Worm (Caenorhabditis elegans) whole organism, L1 larva: Measurements from ENCODE around the gene Y32H12A.6.

ENCODE experiments used
- Y116A8C.19 ChIP-seq: sonication (generic microtip); optimal IDR thresholded peaks from 2 replicates; lab custom pipeline; 2016; ENCODE audit warnings: missing compliant biosample characterization, missing genetic modification characterization, borderline replicate concordance
- aha-1 ChIP-seq: fragments of 150-350 bp; optimal IDR thresholded peaks from 2 replicates; lab custom pipeline; 2014; ENCODE audit warnings: missing biosample characterization, missing genetic modification characterization
- blmp-1 ChIP-seq: fragments of 150-350 bp; optimal IDR thresholded peaks from 2 replicates; lab custom pipeline; 2014; ENCODE audit warnings: missing biosample characterization, missing genetic modification characterization
- ceh-63 ChIP-seq: fragments of 200-800 bp; sonication (Bioruptor generic); optimal IDR thresholded peaks from 2 replicates; lab custom pipeline; 2018; ENCODE audit warnings: mild to moderate bottlenecking, missing genetic modification characterization, missing compliant biosample characterization
- ceh-8 ChIP-seq: fragments of 200-800 bp; sonication (Bioruptor generic); optimal IDR thresholded peaks from 2 replicates; lab custom pipeline; 2018; ENCODE audit warnings: mild to moderate bottlenecking, missing genetic modification characterization, moderate library complexity, missing compliant biosample characterization
- ceh-82 ChIP-seq, 3 experiments: fragments of 150-350 bp in 1 of 3; sonication (generic microtip) in 2 of 3; optimal IDR thresholded peaks; 2 replicates each; lab custom pipeline; 2014 to 2017; ENCODE audit warnings: missing biosample characterization in 3 of 3, missing genetic modification characterization in 3 of 3
- ceh-90 ChIP-seq: sonication (generic microtip); optimal IDR thresholded peaks from 2 replicates; lab custom pipeline; 2016; ENCODE audit warnings: missing genetic modification characterization, missing compliant biosample characterization
- ces-1 ChIP-seq: fragments of 150-350 bp; optimal IDR thresholded peaks from 2 replicates; lab custom pipeline; 2014; ENCODE audit warnings: missing biosample characterization, missing genetic modification reagents, missing genetic modification characterization
- dpl-1 ChIP-seq, 3 experiments: fragments of 150-350 bp in 2 of 3; sonication (generic microtip) in 1 of 3; optimal IDR thresholded peaks; 2 replicates each; lab custom pipeline; 2014 to 2017; ENCODE audit warnings: missing biosample characterization in 3 of 3, missing genetic modification characterization in 3 of 3, missing genetic modification reagents in 3 of 3
- dsc-1 ChIP-seq: sonication (generic microtip); optimal IDR thresholded peaks from 2 replicates; lab custom pipeline; 2016; ENCODE audit warnings: mild to moderate bottlenecking, missing genetic modification characterization, missing compliant biosample characterization
- efl-3 ChIP-seq: fragments of 200-800 bp; sonication (Bioruptor generic); optimal IDR thresholded peaks from 2 replicates; lab custom pipeline; 2018; ENCODE audit warnings: mild to moderate bottlenecking, missing genetic modification characterization, missing compliant biosample characterization
- egl-27 ChIP-seq, 2 experiments: fragments of 150-350 bp in 1 of 2; sonication (generic microtip); optimal IDR thresholded peaks; 3 replicates each; lab custom pipeline; 2017 to 2018; ENCODE audit warnings: missing biosample characterization in 2 of 2, missing genetic modification characterization in 2 of 2, missing genetic modification reagents in 2 of 2
- elt-2 ChIP-seq: sonication (generic microtip); optimal IDR thresholded peaks from 2 replicates; lab custom pipeline; 2016; ENCODE audit warnings: missing genetic modification characterization, mild to moderate bottlenecking, inconsistent platforms, missing compliant biosample characterization, missing genetic modification reagents
- fkh-8 ChIP-seq: sonication (generic microtip); optimal IDR thresholded peaks from 2 replicates; lab custom pipeline; 2016; ENCODE audit warnings: mild to moderate bottlenecking, missing genetic modification characterization, missing compliant biosample characterization
- grh-1 ChIP-seq: fragments of 200-800 bp; sonication (Bioruptor generic); IDR thresholded peaks from 2 replicates; pipeline ENCODE4 v1.3.6; 2022; ENCODE audit warnings: missing genetic modification reagents, missing genetic modification characterization, missing compliant biosample characterization
- hlh-17 ChIP-seq: fragments of 200-800 bp; sonication (Bioruptor generic); optimal IDR thresholded peaks from 2 replicates; lab custom pipeline; 2018; ENCODE audit warnings: missing genetic modification characterization, mild to moderate bottlenecking, missing compliant biosample characterization, moderate library complexity, borderline replicate concordance
- hlh-4 ChIP-seq: sonication (generic microtip); optimal IDR thresholded peaks from 2 replicates; lab custom pipeline; 2016; ENCODE audit warnings: mild to moderate bottlenecking, missing genetic modification characterization, missing compliant biosample characterization
- irx-1 ChIP-seq: sonication (generic microtip); optimal IDR thresholded peaks from 2 replicates; lab custom pipeline; 2016; ENCODE audit warnings: missing genetic modification characterization, missing compliant biosample characterization
- isw-1 ChIP-seq: fragments of 200-800 bp; sonication (Bioruptor generic); IDR thresholded peaks from 2 replicates; pipeline ENCODE4 v1.3.6; 2022; ENCODE audit warnings: missing genetic modification characterization, missing compliant biosample characterization
- jun-1 ChIP-seq: fragments of 150-350 bp; optimal IDR thresholded peaks from 2 replicates; lab custom pipeline; 2014; ENCODE audit warnings: missing biosample characterization, missing genetic modification reagents, missing genetic modification characterization
- lin-13 ChIP-seq: fragments of 150-350 bp; optimal IDR thresholded peaks from 2 replicates; lab custom pipeline; 2014; ENCODE audit warnings: missing biosample characterization, missing genetic modification reagents, missing genetic modification characterization
- lin-15B ChIP-seq: fragments of 150-350 bp; sonication (generic microtip); optimal IDR thresholded peaks from 3 replicates; lab custom pipeline; 2014; ENCODE audit warnings: missing biosample characterization, missing genetic modification characterization
- lin-39 ChIP-seq: fragments of 150-350 bp; optimal IDR thresholded peaks from 2 replicates; lab custom pipeline; 2014; ENCODE audit warnings: missing biosample characterization, missing genetic modification reagents, missing genetic modification characterization
- lir-3 ChIP-seq: sonication (generic microtip); optimal IDR thresholded peaks from 2 replicates; lab custom pipeline; 2016; ENCODE audit warnings: mild to moderate bottlenecking, missing genetic modification characterization, moderate library complexity, missing compliant biosample characterization; ENCODE audit not compliant: poor library complexity
- lsy-2 ChIP-seq, 2 experiments: fragments of 150-350 bp; optimal IDR thresholded peaks; 2 replicates each; lab custom pipeline; 2014; ENCODE audit warnings: missing biosample characterization in 2 of 2, missing genetic modification characterization in 2 of 2
- mab-9 ChIP-seq: fragments of 200-800 bp; sonication (Bioruptor generic); IDR thresholded peaks from 2 replicates; pipeline ENCODE4 v1.3.6; 2022; ENCODE audit warnings: missing genetic modification reagents, missing genetic modification characterization, missing compliant biosample characterization
- mef-2 ChIP-seq: fragments of 150-350 bp; optimal IDR thresholded peaks from 2 replicates; lab custom pipeline; 2014; ENCODE audit warnings: missing biosample characterization, missing genetic modification characterization
- nhr-11 ChIP-seq: fragments of 150-350 bp; optimal IDR thresholded peaks from 2 replicates; lab custom pipeline; 2014; ENCODE audit warnings: missing biosample characterization, missing genetic modification characterization
- nhr-12 ChIP-seq: sonication (generic microtip); optimal IDR thresholded peaks from 2 replicates; lab custom pipeline; 2017; ENCODE audit warnings: missing biosample characterization, missing genetic modification characterization
- nhr-19 ChIP-seq: fragments of 200-800 bp; sonication (Bioruptor generic); conservative IDR thresholded peaks from 2 replicates; pipeline ENCODE4 v1.3.6; 2022; ENCODE audit warnings: missing genetic modification characterization, missing compliant biosample characterization
- nhr-20 ChIP-seq: sonication (generic microtip); optimal IDR thresholded peaks from 2 replicates; lab custom pipeline; 2016; ENCODE audit warnings: mild to moderate bottlenecking, missing genetic modification characterization, missing compliant biosample characterization
- nhr-237 ChIP-seq: fragments of 150-350 bp; optimal IDR thresholded peaks from 2 replicates; lab custom pipeline; 2014; ENCODE audit warnings: missing biosample characterization, missing genetic modification characterization
- nhr-28 ChIP-seq: fragments of 150-350 bp; optimal IDR thresholded peaks from 2 replicates; lab custom pipeline; 2014; ENCODE audit warnings: missing biosample characterization, missing genetic modification characterization
- nhr-71 ChIP-seq: sonication (generic microtip); optimal IDR thresholded peaks from 2 replicates; lab custom pipeline; 2016; ENCODE audit warnings: mild to moderate bottlenecking, missing genetic modification characterization, moderate library complexity, missing compliant biosample characterization
- nhr-76 ChIP-seq: sonication (generic microtip); optimal IDR thresholded peaks from 2 replicates; lab custom pipeline; 2017; ENCODE audit warnings: missing biosample characterization, missing genetic modification characterization
- nhr-77 ChIP-seq: fragments of 150-350 bp; optimal IDR thresholded peaks from 2 replicates; lab custom pipeline; 2014; ENCODE audit warnings: missing biosample characterization, missing genetic modification characterization
- nhr-85 ChIP-seq: sonication (generic microtip); peaks from one replicate; lab custom pipeline; 2016; ENCODE audit warnings: missing genetic modification characterization, inconsistent platforms, missing compliant biosample characterization
- pag-3 ChIP-seq: sonication (generic microtip); optimal IDR thresholded peaks from 2 replicates; lab custom pipeline; 2017; ENCODE audit warnings: missing genetic modification characterization, mild to moderate bottlenecking, missing compliant biosample characterization, antibody characterized with exemption, borderline replicate concordance; ENCODE audit not compliant: insufficient read depth
- pax-3 ChIP-seq: fragments of 200-800 bp; sonication (Bioruptor generic); optimal IDR thresholded peaks from 2 replicates; lab custom pipeline; 2018; ENCODE audit warnings: mild to moderate bottlenecking, missing genetic modification characterization, moderate library complexity, missing compliant biosample characterization
- pqm-1 ChIP-seq: sonication (generic microtip); optimal IDR thresholded peaks from 3 replicates; lab custom pipeline; 2017; ENCODE audit warnings: missing biosample characterization, missing genetic modification characterization
- skn-1 ChIP-seq: fragments of 150-350 bp; optimal IDR thresholded peaks from 2 replicates; lab custom pipeline; 2014; ENCODE audit warnings: missing biosample characterization, missing genetic modification characterization
- snu-23 ChIP-seq: sonication (generic microtip); optimal IDR thresholded peaks from 2 replicates; lab custom pipeline; 2016; ENCODE audit warnings: missing genetic modification characterization, missing compliant biosample characterization
- sptf-1 ChIP-seq: fragments of 150-350 bp; optimal IDR thresholded peaks from 2 replicates; lab custom pipeline; 2014; ENCODE audit warnings: missing biosample characterization, missing genetic modification characterization
- sup-37 ChIP-seq: fragments of 200-800 bp; sonication (Bioruptor generic); optimal IDR thresholded peaks from 2 replicates; lab custom pipeline; 2018; ENCODE audit warnings: mild to moderate bottlenecking, missing genetic modification characterization, missing compliant biosample characterization
- tbx-2 ChIP-seq: sonication (generic microtip); optimal IDR thresholded peaks from 2 replicates; lab custom pipeline; 2016; ENCODE audit warnings: missing genetic modification characterization, missing compliant biosample characterization
- unc-30 ChIP-seq: sonication (generic microtip); optimal IDR thresholded peaks from 2 replicates; lab custom pipeline; 2017; ENCODE audit warnings: missing biosample characterization, missing genetic modification characterization
- unc-62 ChIP-seq: fragments of 150-350 bp; optimal IDR thresholded peaks from 2 replicates; lab custom pipeline; 2014; ENCODE audit warnings: missing biosample characterization, missing genetic modification reagents, missing genetic modification characterization
- unc-86 ChIP-seq: sonication (generic microtip); optimal IDR thresholded peaks from 2 replicates; lab custom pipeline; 2016; ENCODE audit warnings: missing genetic modification characterization, missing compliant biosample characterization
- unc-98 ChIP-seq: fragments of 200-800 bp; sonication (Bioruptor generic); IDR thresholded peaks from 2 replicates; pipeline ENCODE4 v1.3.6; 2022; ENCODE audit warnings: missing genetic modification characterization, missing compliant biosample characterization
- vab-15 ChIP-seq: sonication (generic microtip); optimal IDR thresholded peaks from 2 replicates; lab custom pipeline; 2017; ENCODE audit warnings: missing genotype, mild to moderate bottlenecking, missing genetic modification characterization, missing compliant biosample characterization
- zag-1 ChIP-seq: fragments of 150-350 bp; optimal IDR thresholded peaks from 2 replicates; lab custom pipeline; 2014; ENCODE audit warnings: missing biosample characterization, missing genetic modification characterization
- ztf-11 ChIP-seq, 2 experiments: sonication (generic microtip); optimal IDR thresholded peaks; 2 replicates each; lab custom pipeline; 2016 to 2017; ENCODE audit warnings: missing genetic modification characterization in 2 of 2, missing biosample characterization in 1 of 2, missing compliant biosample characterization in 1 of 2
- ztf-4 ChIP-seq: fragments of 150-350 bp; optimal IDR thresholded peaks from 2 replicates; lab custom pipeline; 2014; ENCODE audit warnings: missing biosample characterization, missing genetic modification characterization

Gene Y32H12A.6

DNA sequence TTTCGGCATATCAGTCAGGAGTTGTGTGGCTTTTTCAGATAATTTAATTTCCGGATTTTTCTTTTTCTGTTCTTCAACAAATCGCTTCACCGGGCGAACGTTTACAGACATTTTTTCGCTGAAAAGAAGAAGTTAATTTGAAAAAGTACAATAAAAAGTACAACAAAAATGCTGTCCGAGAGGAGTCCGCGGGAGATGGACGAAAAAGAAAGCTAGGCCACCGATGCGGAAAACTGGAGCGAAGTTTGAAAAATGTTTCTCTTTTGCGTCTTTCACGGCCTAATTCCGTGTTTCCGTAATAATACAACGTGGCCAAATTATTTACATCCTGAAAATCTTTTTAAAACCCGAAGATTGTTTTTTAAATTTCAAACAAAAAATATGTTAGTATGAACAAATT, 32.7 kb downstream of the Y32H12A.6 start, which contains the start of gene thoc-5 (continued):
- TF ChIP-seq nhr-20 (tag; lab: Kevin White, UChicago) (peak; percentile 89), fkh-8 (tag; lab: Kevin White, UChicago) (peak; percentile 87), zag-1 (tag; lab: Kevin White, UChicago) (no peak), blmp-1 (tag; lab: Kevin White, UChicago) (peak; percentile 69), sptf-1 (tag; lab: Kevin White, UChicago) (no peak), egl-27 (tag; optimal IDR thresholded peaks at IDR 0.05; lab: Kevin White, UChicago) (no peak), lsy-2 (tag; optimal IDR thresholded peaks at IDR 0.05; lab: Kevin White, UChicago) (peak; percentile 87 to 90), mef-2 (tag; lab: Kevin White, UChicago) (no peak), ceh-63 (GFP tag; lab: Kevin White, UChicago) (peak; percentile 68), unc-30 (tag; lab: Kevin White, UChicago) (no peak), unc-62 (no peak), aha-1 (tag; lab: Kevin White, UChicago) (peak; percentile 44), ces-1 (GFP tag; lab: Kevin White, UChicago) (no peak), ztf-11 (tag; optimal IDR thresholded peaks at IDR 0.05; lab: Kevin White, UChicago) (peak; percentile 16 to 99), nhr-76 (tag; lab: Kevin White, UChicago) (no peak), elt-2 (peak; percentile 86), lin-15B (tag; lab: Kevin White, UChicago) (peak; percentile 75), nhr-85 (tag; lab: Kevin White, UChicago) (peak; percentile 93), irx-1 (tag; lab: Kevin White, UChicago) (peak; percentile 96), Y116A8C.19 (tag; lab: Kevin White, UChicago) (peak; percentile 92), snu-23 (peak; percentile 88), mab-9 (peak; percentile 94), jun-1 (peak; percentile 41), tbx-2 (tag; lab: Kevin White, UChicago) (peak; percentile 95), nhr-11 (peak; percentile 49), ztf-4 (tag; lab: Kevin White, UChicago) (peak; percentile 58), ceh-82 (tag; optimal IDR thresholded peaks at IDR 0.05; lab: Kevin White, UChicago) (peak; percentile 85 to 89 (median 85)), nhr-71 (tag; lab: Kevin White, UChicago) (peak; percentile 95), skn-1 (tag; lab: Kevin White, UChicago) (peak; percentile 69), hlh-17 (GFP tag; lab: Kevin White, UChicago) (peak; percentile 93), efl-3 (GFP tag; lab: Kevin White, UChicago) (peak; percentile 80), nhr-237 (tag; lab: Kevin White, UChicago) (no peak), unc-86 (tag; lab: Kevin White, UChicago) (peak; percentile 86), lin-39 (peak; percentile 61), nhr-12 (no peak), pax-3 (tag; lab: Kevin White, UChicago) (peak; percentile 95), ceh-90 (tag; lab: Kevin White, UChicago) (peak; percentile 97), vab-15 (tag; lab: Kevin White, UChicago) (peak; percentile 52), nhr-77 (tag; lab: Kevin White, UChicago) (no peak), lin-13 (GFP tag; lab: Kevin White, UChicago) (peak; percentile 67), ceh-8 (GFP tag; lab: Kevin White, UChicago) (peak; percentile 76), isw-1 (peak; percentile 85), pqm-1 (no peak), lir-3 (tag; lab: Kevin White, UChicago) (peak; percentile 98), hlh-4 (tag; lab: Kevin White, UChicago) (peak; percentile 80), nhr-28 (tag; lab: Kevin White, UChicago) (no peak), sup-37 (GFP tag; lab: Kevin White, UChicago) (peak; percentile 75), dsc-1 (tag; lab: Kevin White, UChicago) (peak; percentile 97), pag-3 (tag; lab: Kevin White, UChicago) (no peak), nhr-19 (peak; percentile 91), grh-1 (GFP tag; lab: Robert Waterston, UW) (peak; percentile 86), dpl-1 (GFP tag; optimal IDR thresholded peaks at IDR 0.05; lab: Kevin White, UChicago) (peak; percentile 95 to 98 (median 98)), unc-98 (GFP tag; lab: Robert Waterston, UW) (peak; percentile 96)
